Fruit fly (Drosophila melanogaster): ENCODE measurements around the gene promL.
A peak's percentile ranks its signal among the peaks of the same experiment; 100 is the strongest.

Gene promL

dm6 chr3L:3078398-3079155, 48.9 kb downstream of the promL start (continued):
- TF ChIP-seq ara (GFP tag; IDR thresholded peaks at IDR 0.05) (no peak), Dfd (GFP tag; optimal IDR thresholded peaks at IDR 0.05) (no peak), CG10462 (GFP tag; optimal IDR thresholded peaks at IDR 0.05) (no peak), CG12744 (GFP tag; optimal IDR thresholded peaks at IDR 0.05) (no peak), Atf-2 (GFP tag; optimal IDR thresholded peaks at IDR 0.05) (no peak), vfl (GFP tag; optimal IDR thresholded peaks at IDR 0.05) (no peak), Hand (GFP tag; optimal IDR thresholded peaks at IDR 0.05) (no peak), br (optimal IDR thresholded peaks at IDR 0.05) (no peak), kay (GFP tag; optimal IDR thresholded peaks at IDR 0.05) (no peak), cad (GFP tag; optimal IDR thresholded peaks at IDR 0.05) (no peak), danr (GFP tag; IDR thresholded peaks at IDR 0.05) (no peak), lmd (GFP tag; IDR thresholded peaks at IDR 0.05) (peak; percentile 44; the same call in 1 of the 2 replicates), insv (GFP tag; optimal IDR thresholded peaks at IDR 0.05) (no peak), CG11247 (GFP tag; IDR thresholded peaks at IDR 0.05) (no peak), CG9609 (GFP tag; optimal IDR thresholded peaks at IDR 0.05) (no peak), ac (GFP tag; optimal IDR thresholded peaks at IDR 0.05) (no peak), tap (tag; optimal IDR thresholded peaks at IDR 0.05) (peak; percentile 8), D19A (tag; optimal IDR thresholded peaks at IDR 0.05) (no peak), slp2 (GFP tag; optimal IDR thresholded peaks at IDR 0.05) (no peak), chm (GFP tag; IDR thresholded peaks at IDR 0.05) (no peak), CG3995 (GFP tag; optimal IDR thresholded peaks at IDR 0.05) (peak; percentile 42), CG2875 (GFP tag; optimal IDR thresholded peaks at IDR 0.05) (peak; percentile 29), Med (GFP tag) (peak; percentile 87), cato (GFP tag; optimal IDR thresholded peaks at IDR 0.05; ENCODE audit: borderline replicate concordance) (no peak), fd96Cb (tag; optimal IDR thresholded peaks at IDR 0.05) (peak; percentile 48), run (tag; optimal IDR thresholded peaks at IDR 0.05) (no peak), dpn (GFP tag; optimal IDR thresholded peaks at IDR 0.05) (peak in 1 of 2 experiments; percentile 14), Nf-YB (GFP tag; optimal IDR thresholded peaks at IDR 0.05) (peak; percentile 15), fd3F (GFP tag; optimal IDR thresholded peaks at IDR 0.05) (peak; percentile 35), phol (tag; optimal IDR thresholded peaks at IDR 0.05) (peak; percentile 46), Dref (GFP tag; IDR thresholded peaks at IDR 0.05) (no peak), CG32772 (GFP tag; IDR thresholded peaks at IDR 0.05) (0 out of 2 replicates have a peak, but pooled peaks have one; percentile 23), Aef1 (GFP tag; IDR thresholded peaks at IDR 0.05) (no peak; the same call in 2 of the 3 replicates), Pdp1 (GFP tag; optimal IDR thresholded peaks at IDR 0.05) (no peak), sim (GFP tag; IDR thresholded peaks at IDR 0.05) (no peak), CG9797 (GFP tag; optimal IDR thresholded peaks at IDR 0.05) (no peak), pfk (GFP tag; optimal IDR thresholded peaks at IDR 0.05) (peak; percentile 21), Sry-δ (GFP tag; optimal IDR thresholded peaks at IDR 0.05) (no peak), CG5180 (GFP tag; optimal IDR thresholded peaks at IDR 0.05) (no peak), chinmo (GFP tag; IDR thresholded peaks at IDR 0.05; ENCODE audit: partially characterized antibody) (peak; percentile 90), CG10979 (tag; optimal IDR thresholded peaks at IDR 0.05) (peak; percentile 21), CG8281 (tag; optimal IDR thresholded peaks at IDR 0.05) (no peak), zen (tag; optimal IDR thresholded peaks at IDR 0.05) (no peak), CG9817 (tag; optimal IDR thresholded peaks at IDR 0.05) (peak; percentile 23), CG8924 (tag; optimal IDR thresholded peaks at IDR 0.05) (peak; percentile 34), CG10565 (GFP tag; optimal IDR thresholded peaks at IDR 0.05) (no peak), HLHmδ (GFP tag; optimal IDR thresholded peaks at IDR 0.05) (no peak), CG10959 (GFP tag; IDR thresholded peaks at IDR 0.05) (no peak), ato (GFP tag; IDR thresholded peaks at IDR 0.05; ENCODE audit: partially characterized antibody) (no peak), Kr (GFP tag; optimal IDR thresholded peaks at IDR 0.05) (no peak)
